Worm (Caenorhabditis elegans): ENCODE measurements around the gene cdh-7.

DNA sequence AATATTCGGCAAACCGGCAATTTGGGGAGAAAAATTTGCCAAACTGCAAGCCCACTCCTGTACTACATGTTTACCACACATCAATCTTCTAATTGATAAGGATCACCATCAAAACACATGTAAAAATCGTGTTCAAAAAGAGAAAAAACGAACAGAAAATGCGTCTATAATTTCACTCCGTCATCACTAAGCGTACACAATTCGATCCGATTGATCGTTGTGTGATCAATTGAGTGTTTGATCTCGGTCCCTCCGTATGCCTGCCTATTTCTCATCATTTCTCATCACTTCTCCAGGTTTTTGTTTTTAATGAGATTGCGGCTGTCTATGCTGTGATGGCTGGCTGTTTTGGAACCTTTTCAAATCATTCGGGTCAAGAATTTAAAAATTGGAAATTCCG is 17.6 kb upstream of the cdh-7 start:
- TF ChIP-seq rcor-1 (GFP tag; IDR thresholded peaks at IDR 0.05): no peak
- TF ChIP-seq pha-4 (tag; optimal IDR thresholded peaks at IDR 0.05): no peak
- TF ChIP-seq ama-1 (optimal IDR thresholded peaks at IDR 0.05): no peak
- TF ChIP-seq ama-1 (GFP tag; optimal IDR thresholded peaks at IDR 0.05): no peak
- TF ChIP-seq chd-7 (tag; optimal IDR thresholded peaks at IDR 0.05): no peak
- TF ChIP-seq F10E7.11 (tag; optimal IDR thresholded peaks at IDR 0.05): no peak
- no peak for TF ChIP-seq unc-62 (GFP tag; optimal IDR thresholded peaks at IDR 0.05)
- no peak for TF ChIP-seq zim-3 (tag; optimal IDR thresholded peaks at IDR 0.05)
